Worm (Caenorhabditis elegans): Measurements from ENCODE around the gene such-1.
"Not testable (repeated sequence)": the region's sequence is repeated elsewhere in the genome, so short reads cannot be mapped to it uniquely, and the experiment has no call there.

DNA sequence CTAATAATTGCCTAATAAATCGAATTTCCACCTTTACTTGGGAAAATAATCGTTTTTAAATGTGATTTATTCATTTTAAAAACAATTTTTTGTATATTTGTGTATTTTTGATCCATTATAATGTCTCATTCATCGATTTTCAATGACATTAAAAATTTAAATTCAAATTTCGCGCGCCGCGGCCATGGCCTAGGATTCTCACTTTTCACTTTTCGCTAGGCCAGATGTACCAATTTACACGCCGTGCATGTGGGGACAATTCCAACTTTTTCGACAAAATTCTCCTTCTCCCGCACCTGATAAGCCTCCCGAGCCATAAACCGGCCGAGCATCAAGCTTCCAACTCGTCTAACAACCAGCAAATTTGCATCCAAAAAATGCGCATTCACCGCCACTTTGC is 8.4 kb downstream of the such-1 start:
- TF ChIP-seq nhr-28 (tag; optimal IDR thresholded peaks at IDR 0.05); ama-1 (optimal IDR thresholded peaks at IDR 0.05); ceh-90 (tag; optimal IDR thresholded peaks at IDR 0.05); zag-1 (tag; optimal IDR thresholded peaks at IDR 0.05): not testable (repeated sequence)

Data from whole organism, L1 larva.